Worm (Caenorhabditis elegans): ENCODE data around the gene C16C8.20.

The C16C8.20 gene

DNA sequence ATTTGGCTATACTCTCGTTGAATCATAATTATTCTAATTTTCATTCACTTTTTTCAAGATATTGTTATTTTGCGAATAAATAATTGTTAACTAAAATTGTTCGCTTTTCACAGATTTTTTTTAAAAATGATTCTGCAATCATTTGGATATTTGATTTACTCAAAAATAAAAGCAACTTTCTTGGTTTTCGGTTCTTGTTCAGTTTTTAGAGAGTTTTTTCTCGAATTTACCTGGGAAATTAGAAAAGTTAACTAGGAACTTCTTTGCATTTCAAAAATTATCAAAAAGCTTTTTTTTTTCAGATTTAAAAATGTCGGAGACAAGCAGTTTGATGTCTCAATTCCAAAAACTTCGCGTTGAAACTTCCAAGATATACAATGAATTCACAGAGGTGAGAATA lies at the start of gene C16C8.20, which contains the start of gene gldi-6:
Gene C16C8.20 (plus strand): TSS at position 301 of the 400 bp plus-strand sequence.
Gene gldi-6 (plus strand): TSS at position 301 of the 400 bp plus-strand sequence.
- TF ChIP-seq R02D3.7 (tag; optimal IDR thresholded peaks at IDR 0.05) (no peak), fkh-10 (GFP tag; optimal IDR thresholded peaks at IDR 0.05) (no peak), nhr-28 (tag; optimal IDR thresholded peaks at IDR 0.05) (no peak), elt-2 (tag; optimal IDR thresholded peaks at IDR 0.05) (no peak), nhr-25 (tag; optimal IDR thresholded peaks at IDR 0.05) (no peak), ceh-82 (tag; optimal IDR thresholded peaks at IDR 0.05) (no peak), zag-1 (tag; optimal IDR thresholded peaks at IDR 0.05) (no peak), ZK546.5 (tag; optimal IDR thresholded peaks at IDR 0.05) (no peak), ztf-4 (tag; optimal IDR thresholded peaks at IDR 0.05) (no peak)

DNA sequence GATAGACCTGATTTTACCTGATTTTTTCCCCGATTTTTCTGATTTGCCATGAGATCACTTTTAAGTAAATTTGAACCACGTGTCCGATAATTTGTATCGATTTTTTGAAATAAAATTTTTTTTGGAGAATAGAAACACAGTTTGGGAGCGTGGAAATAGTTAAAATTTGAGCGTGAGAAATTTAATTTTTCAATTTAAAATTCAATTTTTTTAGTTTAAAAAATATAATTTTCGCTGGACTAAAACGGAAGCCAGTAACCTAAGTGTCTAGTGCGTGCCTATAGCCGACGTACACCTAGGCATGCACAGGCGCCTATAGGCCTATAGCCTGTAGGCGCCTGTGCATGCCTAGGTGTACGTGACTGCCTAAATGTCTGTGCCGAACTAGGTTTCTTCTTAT lies 47.5 kb upstream of the C16C8.20 start, which contains the start of gene nep-9:
Gene nep-9 (minus strand): TSS at position 101 of the 400 bp plus-strand sequence.
- no peak for TF ChIP-seq unc-39 (tag; optimal IDR thresholded peaks at IDR 0.05)
- no peak for TF ChIP-seq elt-2 (tag; optimal IDR thresholded peaks at IDR 0.05)
- TF ChIP-seq ceh-9 (tag; optimal IDR thresholded peaks at IDR 0.05), result no peak
- TF ChIP-seq skn-1 (tag; optimal IDR thresholded peaks at IDR 0.05), result no peak
- TF ChIP-seq pqm-1 (tag; optimal IDR thresholded peaks at IDR 0.05), result no peak
- TF ChIP-seq daf-12 (tag; optimal IDR thresholded peaks at IDR 0.05), result no peak
- no peak for TF ChIP-seq nhr-28 (tag; optimal IDR thresholded peaks at IDR 0.05)
- no peak for TF ChIP-seq jun-1 (tag; optimal IDR thresholded peaks at IDR 0.05)
- no peak for TF ChIP-seq nhr-67 (tag; optimal IDR thresholded peaks at IDR 0.05)
- TF ChIP-seq lsy-12 (tag; optimal IDR thresholded peaks at IDR 0.05), result no peak
- no peak for TF ChIP-seq nhr-12 (tag; optimal IDR thresholded peaks at IDR 0.05)
- no peak for TF ChIP-seq nhr-11 (tag; optimal IDR thresholded peaks at IDR 0.05)
- no peak for TF ChIP-seq egl-27 (tag; optimal IDR thresholded peaks at IDR 0.05)
- no peak for TF ChIP-seq lin-15B (tag; optimal IDR thresholded peaks at IDR 0.05)

DNA sequence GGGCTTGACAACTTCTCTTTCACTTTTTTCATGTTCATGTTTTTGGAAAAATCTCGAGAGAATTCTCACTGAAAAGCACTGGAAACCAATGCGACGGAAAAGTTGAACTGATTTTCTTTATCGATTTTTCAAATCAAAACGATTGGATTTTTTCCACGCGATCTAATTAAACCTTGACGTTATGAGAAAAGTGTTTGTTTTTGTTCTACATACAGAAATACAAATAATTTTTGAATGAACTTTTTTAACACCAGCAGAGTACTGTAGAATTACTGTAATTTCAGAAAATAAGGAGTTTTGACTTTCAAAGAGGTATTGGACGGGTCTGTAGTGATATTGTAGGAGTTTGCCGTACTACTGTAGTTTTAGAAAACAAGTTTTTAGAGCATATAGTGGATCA lies 43.9 kb upstream of the C16C8.20 start, which contains the start of gene nep-10:
Gene nep-10 (minus strand): TSS at position 101 of the 400 bp plus-strand sequence.
- TF ChIP-seq nhr-76 (tag; optimal IDR thresholded peaks at IDR 0.05) (no peak), ceh-16 (tag; optimal IDR thresholded peaks at IDR 0.05) (no peak), ztf-4 (tag; optimal IDR thresholded peaks at IDR 0.05) (no peak), ZK546.5 (tag; optimal IDR thresholded peaks at IDR 0.05) (no peak), nfya-1 (tag; optimal IDR thresholded peaks at IDR 0.05; ENCODE audit: insufficient read depth) (no peak), hmg-11 (tag; optimal IDR thresholded peaks at IDR 0.05) (no peak), ceh-28 (tag; optimal IDR thresholded peaks at IDR 0.05) (no peak), nhr-43 (tag; optimal IDR thresholded peaks at IDR 0.05; ENCODE audit: poor library complexity, severe bottlenecking) (no peak), ztf-11 (tag; optimal IDR thresholded peaks at IDR 0.05) (no peak), snpc-4 (tag; optimal IDR thresholded peaks at IDR 0.05) (no peak), fos-1 (tag; optimal IDR thresholded peaks at IDR 0.05) (no peak), nhr-77 (tag; optimal IDR thresholded peaks at IDR 0.05) (no peak), lin-15B (tag; optimal IDR thresholded peaks at IDR 0.05) (no peak)

DNA sequence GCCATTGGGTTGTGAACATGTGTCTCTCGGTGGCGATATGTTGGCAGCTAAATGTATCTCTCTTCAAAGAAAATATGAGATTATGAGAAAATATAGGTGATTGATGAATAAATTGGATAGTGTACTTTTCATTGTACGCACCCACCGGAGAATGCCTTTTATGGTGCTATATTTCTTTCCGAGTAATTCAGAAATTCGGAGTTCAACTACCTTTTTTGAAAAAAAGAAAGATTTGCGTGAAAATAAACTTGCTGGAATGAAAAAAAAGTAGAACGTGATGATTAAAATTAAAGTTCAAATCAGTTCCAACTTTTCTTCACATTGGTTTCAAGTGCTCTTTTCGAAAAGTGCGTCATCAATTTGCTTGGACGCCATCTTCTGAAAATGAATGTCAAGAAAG lies 43.2 kb upstream of the C16C8.20 start, which contains the start of gene nep-8:
Gene nep-8 (plus strand): TSS at position 301 of the 400 bp plus-strand sequence.
- TF ChIP-seq egl-5 (tag; optimal IDR thresholded peaks at IDR 0.05) (no peak), ceh-16 (tag; optimal IDR thresholded peaks at IDR 0.05) (no peak), nhr-67 (tag; optimal IDR thresholded peaks at IDR 0.05) (no peak), zag-1 (tag; optimal IDR thresholded peaks at IDR 0.05) (no peak), ztf-4 (tag; optimal IDR thresholded peaks at IDR 0.05) (no peak), eor-1 (tag; optimal IDR thresholded peaks at IDR 0.05) (no peak), elt-3 (tag; optimal IDR thresholded peaks at IDR 0.05) (no peak), mml-1 (tag; optimal IDR thresholded peaks at IDR 0.05) (no peak), nhr-11 (tag; optimal IDR thresholded peaks at IDR 0.05) (no peak), nhr-43 (tag; optimal IDR thresholded peaks at IDR 0.05; ENCODE audit: poor library complexity, severe bottlenecking) (no peak), sea-2 (GFP tag; optimal IDR thresholded peaks at IDR 0.05) (no peak), R02D3.7 (tag; optimal IDR thresholded peaks at IDR 0.05) (no peak)
